Worm (Caenorhabditis elegans) whole organism, L2 larva: ENCODE measurements around the gene gpcp-2.
A peak's percentile ranks its signal among the peaks of the same experiment; 100 is the strongest.

Experiments
- C34F6.9 ChIP-seq: fragments of 150-350 bp; optimal IDR thresholded peaks from 2 replicates; lab custom pipeline; 2014; ENCODE audit warnings: missing biosample characterization, missing genetic modification characterization
- F13H6.1 ChIP-seq: sonication (generic microtip); optimal IDR thresholded peaks from 2 replicates; lab custom pipeline; 2016; ENCODE audit warnings: missing genetic modification characterization, missing compliant biosample characterization
- R02D3.7 ChIP-seq: fragments of 150-350 bp; optimal IDR thresholded peaks from 2 replicates; lab custom pipeline; 2014; ENCODE audit warnings: missing biosample characterization, missing genetic modification characterization
- Y55F3AM.14 ChIP-seq: fragments of 200-800 bp; sonication (Bioruptor generic); optimal IDR thresholded peaks from 2 replicates; lab custom pipeline; 2018; ENCODE audit warnings: mild to moderate bottlenecking, missing genetic modification characterization, missing compliant biosample characterization
- ZK546.5 ChIP-seq: sonication (generic microtip); optimal IDR thresholded peaks from 2 replicates; lab custom pipeline; 2017; ENCODE audit warnings: missing biosample characterization, missing genetic modification characterization
- ceh-16 ChIP-seq: fragments of 150-350 bp; optimal IDR thresholded peaks from 2 replicates; lab custom pipeline; 2014; ENCODE audit warnings: missing biosample characterization, missing genetic modification characterization
- crh-2 ChIP-seq: sonication (generic microtip); optimal IDR thresholded peaks from 2 replicates; lab custom pipeline; 2017; ENCODE audit warnings: missing biosample characterization, missing genetic modification characterization
- dmd-4 ChIP-seq: sonication (generic microtip); optimal IDR thresholded peaks from 2 replicates; lab custom pipeline; 2017; ENCODE audit warnings: missing biosample characterization, missing genetic modification characterization
- egl-27 ChIP-seq: sonication (generic microtip); optimal IDR thresholded peaks from 3 replicates; lab custom pipeline; 2017; ENCODE audit warnings: missing biosample characterization, missing genetic modification reagents, missing genetic modification characterization
- elt-3 ChIP-seq: sonication (generic microtip); optimal IDR thresholded peaks from 2 replicates; lab custom pipeline; 2017; ENCODE audit warnings: missing biosample characterization, missing genetic modification characterization
- fos-1 ChIP-seq: fragments of 150-350 bp; optimal IDR thresholded peaks from 2 replicates; lab custom pipeline; 2014; ENCODE audit warnings: missing biosample characterization, missing genetic modification characterization
- gmeb-1 ChIP-seq: fragments of 150-350 bp; optimal IDR thresholded peaks from 2 replicates; lab custom pipeline; 2014; ENCODE audit warnings: missing biosample characterization, missing genetic modification characterization
- lin-11 ChIP-seq: fragments of 150-350 bp; sonication (generic microtip); optimal IDR thresholded peaks from 2 replicates; lab custom pipeline; 2014; ENCODE audit warnings: missing biosample characterization, missing genetic modification characterization, inconsistent platforms, mixed read lengths
- lin-13 ChIP-seq: fragments of 150-350 bp; optimal IDR thresholded peaks from 2 replicates; lab custom pipeline; 2014; ENCODE audit warnings: missing biosample characterization, missing genetic modification reagents, missing genetic modification characterization
- lin-39 ChIP-seq: fragments of 150-350 bp; optimal IDR thresholded peaks from 2 replicates; lab custom pipeline; 2014; ENCODE audit warnings: missing biosample characterization, missing genetic modification reagents, missing genetic modification characterization
- lsy-2 ChIP-seq, 2 experiments: fragments of 150-350 bp in 1 of 2; sonication (generic microtip) in 1 of 2; optimal IDR thresholded peaks; 2 replicates each; lab custom pipeline; 2014 to 2017; ENCODE audit warnings: missing biosample characterization in 2 of 2, missing genetic modification characterization in 2 of 2
- mab-5 ChIP-seq: fragments of 150-350 bp; optimal IDR thresholded peaks from 2 replicates; lab custom pipeline; 2014; ENCODE audit warnings: missing biosample characterization, missing genetic modification characterization
- mbf-1 ChIP-seq: sonication (generic microtip); optimal IDR thresholded peaks from 2 replicates; lab custom pipeline; 2017; ENCODE audit warnings: missing biosample characterization, missing genetic modification characterization
- mdl-1 ChIP-seq, 2 experiments: fragments of 150-350 bp in 1 of 2; sonication (generic microtip) in 1 of 2; optimal IDR thresholded peaks; 2 replicates each; lab custom pipeline; 2017; ENCODE audit warnings: missing biosample characterization in 2 of 2, missing genetic modification characterization in 2 of 2
- nhr-10 ChIP-seq: sonication (generic microtip); optimal IDR thresholded peaks from 2 replicates; lab custom pipeline; 2017; ENCODE audit warnings: missing biosample characterization, missing genetic modification characterization
- nhr-129 ChIP-seq: fragments of 150-350 bp; optimal IDR thresholded peaks from 2 replicates; lab custom pipeline; 2014; ENCODE audit warnings: missing biosample characterization, missing genetic modification characterization
- nhr-21 ChIP-seq: fragments of 150-350 bp; optimal IDR thresholded peaks from 2 replicates; lab custom pipeline; 2014; ENCODE audit warnings: missing biosample characterization, missing genetic modification characterization
- nhr-237 ChIP-seq: fragments of 150-350 bp; optimal IDR thresholded peaks from 2 replicates; lab custom pipeline; 2014; ENCODE audit warnings: missing biosample characterization, missing genetic modification characterization
- nhr-25 ChIP-seq: fragments of 150-350 bp; sonication (generic microtip); optimal IDR thresholded peaks from 3 replicates; lab custom pipeline; 2014; ENCODE audit warnings: missing biosample characterization, missing genetic modification characterization
- nhr-6 ChIP-seq: fragments of 150-350 bp; optimal IDR thresholded peaks from 2 replicates; lab custom pipeline; 2014; ENCODE audit warnings: missing biosample characterization, missing genetic modification characterization
- nhr-77 ChIP-seq: fragments of 150-350 bp; optimal IDR thresholded peaks from 2 replicates; lab custom pipeline; 2014; ENCODE audit warnings: missing biosample characterization, missing genetic modification characterization
- sem-4 ChIP-seq: fragments of 150-350 bp; optimal IDR thresholded peaks from 2 replicates; lab custom pipeline; 2014; ENCODE audit warnings: missing biosample characterization, missing genetic modification reagents, missing genetic modification characterization
- skn-1 ChIP-seq: sonication (generic microtip); optimal IDR thresholded peaks from 2 replicates; lab custom pipeline; 2017; ENCODE audit warnings: missing biosample characterization, missing genetic modification characterization
- sma-3 ChIP-seq: sonication (generic microtip); optimal IDR thresholded peaks from 2 replicates; lab custom pipeline; 2016; ENCODE audit warnings: missing genetic modification reagents, missing genetic modification characterization, missing compliant biosample characterization
- sma-9 ChIP-seq, 2 experiments: fragments of 150-350 bp in 1 of 2; sonication (generic microtip) in 1 of 2; optimal IDR thresholded peaks; 2 replicates each; lab custom pipeline; 2014 to 2016; ENCODE audit warnings: missing genetic modification characterization in 2 of 2, mild to moderate bottlenecking in 1 of 2, missing biosample characterization in 1 of 2, missing compliant biosample characterization in 1 of 2, missing genetic modification reagents in 1 of 2, moderate library complexity in 1 of 2
- snpc-4 ChIP-seq: fragments of 150-350 bp; optimal IDR thresholded peaks from 2 replicates; lab custom pipeline; 2014; ENCODE audit warnings: missing biosample characterization, missing genetic modification characterization
- unc-55 ChIP-seq: fragments of 150-350 bp; sonication (generic microtip); optimal IDR thresholded peaks from 3 replicates; lab custom pipeline; 2014; ENCODE audit warnings: missing biosample characterization, missing genetic modification reagents, missing genetic modification characterization
- unc-62 ChIP-seq: fragments of 150-350 bp; optimal IDR thresholded peaks from 2 replicates; lab custom pipeline; 2014; ENCODE audit warnings: missing biosample characterization, missing genetic modification reagents, missing genetic modification characterization
- zag-1 ChIP-seq: fragments of 150-350 bp; optimal IDR thresholded peaks from 2 replicates; lab custom pipeline; 2014; ENCODE audit warnings: missing biosample characterization, missing genetic modification characterization
- ztf-11 ChIP-seq: sonication (generic microtip); optimal IDR thresholded peaks from 2 replicates; lab custom pipeline; 2017; ENCODE audit warnings: missing biosample characterization, missing genetic modification characterization
- ztf-4 ChIP-seq: fragments of 150-350 bp; optimal IDR thresholded peaks from 2 replicates; lab custom pipeline; 2014; ENCODE audit warnings: missing biosample characterization, missing genetic modification characterization

The gpcp-2 gene

ce11 chrII:8035667-8036066 lies 37.5 kb downstream of the gpcp-2 start, which contains the start of gene sap-49:
TSS of gene sap-49 (minus strand) at chrII:8035767.
- TF ChIP-seq nhr-21 (tag; lab: Kevin White, UChicago) (no peak), R02D3.7 (tag; lab: Kevin White, UChicago) (no peak), ceh-16 (tag; lab: Kevin White, UChicago) (no peak)

DNA sequence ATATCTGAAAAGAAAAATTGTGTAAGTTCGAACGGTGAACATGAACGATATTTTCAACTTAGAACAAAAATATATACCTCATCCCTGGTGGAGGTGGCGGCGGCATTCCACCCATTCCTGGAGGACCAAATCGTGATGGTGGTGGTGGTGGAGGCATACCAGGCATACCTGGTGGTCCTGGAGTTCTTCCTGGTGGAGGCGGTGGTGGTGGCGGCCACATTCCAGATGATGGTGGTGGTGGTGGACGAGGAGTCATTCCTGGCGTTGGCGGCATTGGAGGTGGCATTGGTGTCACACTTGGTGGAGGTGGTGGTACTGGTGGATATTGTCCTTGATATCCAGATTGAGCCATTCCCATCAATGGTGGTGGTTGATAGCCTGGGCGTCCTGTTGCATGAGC lies 38.6 kb downstream of the gpcp-2 start:
- no peak for TF ChIP-seq skn-1 (tag; lab: Kevin White, UChicago)
- no peak for TF ChIP-seq nhr-77
- no peak for TF ChIP-seq sem-4

ce11 chrII:8034008-8034407 lies 39.2 kb downstream of the gpcp-2 start:
- no peak for TF ChIP-seq dmd-4 (tag; lab: Kevin White, UChicago)
- TF ChIP-seq fos-1 (tag; lab: Kevin White, UChicago): peak; percentile 46

- TF ChIP-seq fos-1 (tag; lab: Kevin White, UChicago) (peak; percentile 56), sem-4 (no peak)
- TF ChIP-seq, all 48 proteins: peak for 1
Measured at ce11 chrII:8032657-8033056, 40.5 kb downstream of the gpcp-2 start, which contains the start of gene nrf-6. TSS of gene nrf-6 (minus strand) at chrII:8032708.

ce11 chrII:8028730-8029129 lies 44.4 kb downstream of the gpcp-2 start:
- no peak for TF ChIP-seq lin-13

DNA sequence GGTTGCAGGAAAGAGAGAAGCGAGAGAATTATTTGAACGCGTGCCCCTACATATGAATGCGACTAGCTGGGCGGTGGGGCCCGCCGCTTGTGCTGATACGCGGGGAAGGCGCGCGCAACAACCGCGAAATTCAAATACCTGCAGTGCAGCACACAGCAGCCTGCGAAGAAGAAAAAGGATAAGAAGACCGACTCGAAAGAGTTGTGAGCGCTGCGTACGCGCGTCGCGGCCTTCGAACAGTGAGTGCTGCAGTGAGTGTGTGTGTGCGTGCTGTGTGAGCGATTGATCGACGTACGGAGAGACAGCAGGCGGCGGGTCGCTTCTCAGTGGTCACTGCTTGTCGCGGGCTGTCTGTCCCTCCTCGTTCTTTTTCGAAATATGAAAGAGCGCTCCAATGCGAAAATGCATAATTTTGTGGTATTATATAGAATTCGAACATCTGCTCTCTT lies 44.9 kb downstream of the gpcp-2 start:
- TF ChIP-seq mdl-1 (tag; optimal IDR thresholded peaks at IDR 0.05; lab: Kevin White, UChicago) (peak in 1 of 2 experiments; percentile 68), lin-11 (tag; lab: Kevin White, UChicago) (peak; percentile 73), nhr-25 (tag; lab: Kevin White, UChicago) (peak; percentile 50), nhr-237 (tag; lab: Kevin White, UChicago) (no peak), unc-55 (GFP tag; lab: Kevin White, UChicago) (peak; percentile 80), sma-3 (GFP tag; lab: Kevin White, UChicago) (peak; percentile 82), nhr-129 (peak; percentile 85), mbf-1 (tag; lab: Kevin White, UChicago) (no peak), lsy-2 (tag; optimal IDR thresholded peaks at IDR 0.05; lab: Kevin White, UChicago) (peak; percentile 60 to 79), ztf-11 (no peak), Y55F3AM.14 (GFP tag; lab: Kevin White, UChicago) (peak; percentile 94), lin-39 (tag; lab: Kevin White, UChicago) (no peak), F13H6.1 (tag; lab: Kevin White, UChicago) (peak; percentile 95), ZK546.5 (tag; lab: Kevin White, UChicago) (peak; percentile 16), nhr-21 (tag; lab: Kevin White, UChicago) (peak; percentile 82), fos-1 (tag; lab: Kevin White, UChicago) (peak; percentile 67), unc-62 (GFP tag; lab: Kevin White, UChicago) (peak; percentile 35), nhr-10 (tag; lab: Kevin White, UChicago) (no peak), ztf-4 (peak; percentile 45), zag-1 (tag; lab: Kevin White, UChicago) (peak; percentile 78), mab-5 (tag; lab: Kevin White, UChicago) (no peak), sem-4 (peak; percentile 61), dmd-4 (tag; lab: Kevin White, UChicago) (no peak), skn-1 (tag; lab: Kevin White, UChicago) (no peak), sma-9 (GFP tag; optimal IDR thresholded peaks at IDR 0.05; lab: Kevin White, UChicago) (peak; percentile 34), sma-9 (tag; optimal IDR thresholded peaks at IDR 0.05; lab: Kevin White, UChicago) (no peak), gmeb-1 (tag; lab: Kevin White, UChicago) (peak; percentile 59), R02D3.7 (tag; lab: Kevin White, UChicago) (no peak), nhr-6 (tag; lab: Kevin White, UChicago) (peak; percentile 53), crh-2 (tag; lab: Kevin White, UChicago) (peak; percentile 80), nhr-77 (no peak), snpc-4 (tag; lab: Kevin White, UChicago) (peak; percentile 70), lin-13 (peak; percentile 80), egl-27 (tag; lab: Kevin White, UChicago) (peak; percentile 55), elt-3 (tag; lab: Kevin White, UChicago) (no peak), C34F6.9 (tag; lab: Kevin White, UChicago) (peak; percentile 79)
